Fruit fly (Drosophila melanogaster) whole organism, pupa: ENCODE measurements around the gene CG45544.

Source experiments
- CG10348 ChIP-seq: fragments of 200-800 bp; sonication (Bioruptor generic); IDR thresholded peaks from 2 replicates; pipeline ENCODE4 v1.3.6; 2022; ENCODE audit warnings: missing biosample characterization, missing genetic modification characterization
- CG4496 ChIP-seq: fragments of 200-800 bp; sonication (Bioruptor generic); IDR thresholded peaks from 3 replicates; pipeline ENCODE4 v1.3.6; 2022; ENCODE audit warnings: missing biosample characterization, missing genetic modification characterization
- gl ChIP-seq: fragments of 200-800 bp; sonication (Bioruptor generic); optimal IDR thresholded peaks from 2 replicates; lab custom pipeline; 2018; ENCODE audit warnings: missing biosample characterization, mild to moderate bottlenecking, missing genetic modification characterization

dm6 chr3R:29293457-29293856 lies 37.2 kb downstream of the CG45544 start:
- TF ChIP-seq gl (tag; lab: Kevin White, UChicago) (no peak), CG4496 (GFP tag; lab: Robert Waterston, UW) (no peak), CG10348 (no peak)
